Fruit fly (Drosophila melanogaster): ENCODE results near the gene Cad96Ca.

Gene Cad96Ca

DNA sequence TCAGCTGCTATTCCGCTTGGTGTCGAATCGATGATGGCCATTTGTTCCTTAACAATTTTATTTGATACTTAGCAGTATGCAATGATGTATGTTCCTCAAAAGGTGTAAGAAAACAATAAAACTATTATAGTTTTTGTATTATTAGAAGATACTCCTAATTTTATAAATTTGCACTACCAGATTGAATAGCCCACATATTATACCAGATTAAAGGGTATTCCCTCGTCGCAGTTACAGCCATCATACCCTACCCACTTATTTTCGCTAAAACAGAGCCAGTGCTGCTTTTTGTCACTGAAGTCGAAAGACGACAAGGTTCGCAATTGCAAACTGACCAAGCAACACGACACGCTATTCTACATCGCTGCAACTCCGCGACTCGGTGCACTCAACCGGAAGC, 30.7 kb downstream of the Cad96Ca start:
- TF ChIP-seq CG10348 (GFP tag; IDR thresholded peaks at IDR 0.05) (no peak), CG17806 (tag; optimal IDR thresholded peaks at IDR 0.05) (no peak), CG8159 (tag; optimal IDR thresholded peaks at IDR 0.05) (no peak), CG8301 (tag; optimal IDR thresholded peaks at IDR 0.05) (no peak), gl (tag; optimal IDR thresholded peaks at IDR 0.05) (no peak), CG13204 (GFP tag; optimal IDR thresholded peaks at IDR 0.05) (no peak), Snoo (tag; optimal IDR thresholded peaks at IDR 0.05) (no peak), D1 (tag; optimal IDR thresholded peaks at IDR 0.05) (no peak), CG9948 (tag; optimal IDR thresholded peaks at IDR 0.05) (no peak), CG32121 (GFP tag; IDR thresholded peaks at IDR 0.05) (no peak), CG14655 (GFP tag; optimal IDR thresholded peaks at IDR 0.05) (no peak), CG12605 (GFP tag; IDR thresholded peaks at IDR 0.05) (no peak), Ets98B (GFP tag; IDR thresholded peaks at IDR 0.05) (no peak), CG4496 (GFP tag; IDR thresholded peaks at IDR 0.05) (no peak), EcR (GFP tag; optimal IDR thresholded peaks at IDR 0.05) (no peak), CG15710 (tag; optimal IDR thresholded peaks at IDR 0.05) (no peak), CG34367 (tag; optimal IDR thresholded peaks at IDR 0.05) (no peak)

DNA sequence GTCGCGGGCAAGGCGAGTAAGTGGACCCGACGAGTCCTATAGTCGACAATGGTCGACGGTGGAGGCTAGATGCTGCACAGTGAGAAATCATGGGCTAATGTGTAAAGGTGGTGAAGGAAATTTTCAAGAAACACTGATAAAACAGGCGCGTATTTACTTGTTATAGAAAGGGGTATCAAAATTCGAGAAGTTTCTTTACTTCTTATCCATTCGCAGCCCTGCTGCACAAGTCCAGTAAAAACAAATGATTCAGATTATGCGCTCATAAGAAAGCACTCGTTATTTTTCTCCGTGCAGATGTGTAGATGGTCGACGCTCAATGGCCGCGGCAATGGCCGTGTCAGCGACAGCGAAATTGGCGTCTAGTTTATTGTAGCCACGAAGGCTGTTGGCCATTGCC, 31.6 kb downstream of the Cad96Ca start:
- TF ChIP-seq CG15710 (tag; optimal IDR thresholded peaks at IDR 0.05) (peak; percentile 12), CG8159 (tag; optimal IDR thresholded peaks at IDR 0.05) (peak; percentile 21), CG12605 (GFP tag; IDR thresholded peaks at IDR 0.05) (no peak)

DNA sequence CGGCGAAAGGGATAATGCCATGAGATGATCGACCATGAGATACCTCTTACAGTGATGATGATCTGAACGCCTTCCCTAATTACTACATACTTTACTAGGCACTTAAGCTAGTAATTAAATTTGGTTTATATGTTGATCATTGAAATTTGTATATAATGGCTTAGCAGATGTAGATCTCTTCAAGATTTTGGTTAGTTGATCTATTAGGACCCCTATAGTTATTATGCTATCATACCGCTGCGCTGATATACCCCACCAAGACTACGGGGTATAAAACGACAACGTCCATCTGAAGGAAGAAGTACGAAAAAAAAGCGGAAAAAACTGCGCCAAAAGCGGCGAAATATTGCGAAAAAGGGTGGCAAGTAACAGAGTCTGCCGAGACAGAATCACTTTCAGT, 33.8 kb downstream of the Cad96Ca start:
- TF ChIP-seq CG8159 (tag; optimal IDR thresholded peaks at IDR 0.05) = peak; percentile 84
- TF ChIP-seq gl (tag; optimal IDR thresholded peaks at IDR 0.05) = peak; percentile 18
- no peak for TF ChIP-seq rn (GFP tag; IDR thresholded peaks at IDR 0.05)
- TF ChIP-seq CG4496 (GFP tag; IDR thresholded peaks at IDR 0.05) = no peak
- peak; percentile 70 for TF ChIP-seq CG15710 (tag; optimal IDR thresholded peaks at IDR 0.05)
- TF ChIP-seq CG17806 (tag; optimal IDR thresholded peaks at IDR 0.05) = peak; percentile 65
- peak; percentile 49 for TF ChIP-seq Pif1A (GFP tag; optimal IDR thresholded peaks at IDR 0.05)
- TF ChIP-seq Pif1B (GFP tag; optimal IDR thresholded peaks at IDR 0.05) = no peak
- TF ChIP-seq CG12605 (GFP tag; IDR thresholded peaks at IDR 0.05) = no peak
- peak; percentile 50 for TF ChIP-seq Snoo (tag; optimal IDR thresholded peaks at IDR 0.05)
- TF ChIP-seq fd96Ca (GFP tag; IDR thresholded peaks at IDR 0.05) = no peak
- TF ChIP-seq CG34367 (tag; optimal IDR thresholded peaks at IDR 0.05) = peak; percentile 50
- TF ChIP-seq CG9948 (tag; optimal IDR thresholded peaks at IDR 0.05) = peak; percentile 66
- no peak for TF ChIP-seq Ets98B (GFP tag; IDR thresholded peaks at IDR 0.05)
- peak; percentile 25 for TF ChIP-seq CG8301 (tag; optimal IDR thresholded peaks at IDR 0.05)
- TF ChIP-seq CG14655 (GFP tag; optimal IDR thresholded peaks at IDR 0.05) = peak; percentile 43

DNA sequence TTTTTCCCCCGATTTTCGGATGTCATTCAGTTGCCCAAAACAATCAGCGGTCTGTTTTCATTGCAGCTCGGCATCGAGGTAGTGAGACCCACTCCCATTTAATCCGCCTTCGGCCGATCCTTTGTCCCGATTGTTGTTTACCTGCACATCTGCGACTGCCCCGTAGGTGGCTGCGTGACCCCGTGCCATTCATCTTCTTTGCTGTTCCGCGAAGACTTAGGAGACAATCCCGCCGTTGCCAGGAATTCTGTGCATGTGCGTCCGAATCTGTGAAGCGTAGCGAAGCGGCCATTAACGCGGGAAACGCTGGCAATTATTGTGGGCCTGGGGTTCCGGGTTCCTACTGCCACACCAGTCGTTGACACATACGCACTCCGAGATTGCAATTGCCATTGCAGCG, 35.1 kb downstream of the Cad96Ca start:
- TF ChIP-seq CG34367 (tag; optimal IDR thresholded peaks at IDR 0.05) (no peak), CG4496 (GFP tag; IDR thresholded peaks at IDR 0.05) (no peak), EcR (GFP tag; optimal IDR thresholded peaks at IDR 0.05) (no peak), CG17806 (tag; optimal IDR thresholded peaks at IDR 0.05) (no peak), gl (tag; optimal IDR thresholded peaks at IDR 0.05) (no peak), Snoo (tag; optimal IDR thresholded peaks at IDR 0.05) (no peak), rn (GFP tag; IDR thresholded peaks at IDR 0.05) (no peak), Pif1B (GFP tag; optimal IDR thresholded peaks at IDR 0.05) (no peak), CG14655 (GFP tag; optimal IDR thresholded peaks at IDR 0.05) (no peak), CG8301 (tag; optimal IDR thresholded peaks at IDR 0.05) (no peak), CG9948 (tag; optimal IDR thresholded peaks at IDR 0.05) (no peak), CG32121 (GFP tag; IDR thresholded peaks at IDR 0.05) (no peak), fd96Ca (GFP tag; IDR thresholded peaks at IDR 0.05) (no peak), D1 (tag; optimal IDR thresholded peaks at IDR 0.05) (no peak), Ets98B (GFP tag; IDR thresholded peaks at IDR 0.05) (no peak)

DNA sequence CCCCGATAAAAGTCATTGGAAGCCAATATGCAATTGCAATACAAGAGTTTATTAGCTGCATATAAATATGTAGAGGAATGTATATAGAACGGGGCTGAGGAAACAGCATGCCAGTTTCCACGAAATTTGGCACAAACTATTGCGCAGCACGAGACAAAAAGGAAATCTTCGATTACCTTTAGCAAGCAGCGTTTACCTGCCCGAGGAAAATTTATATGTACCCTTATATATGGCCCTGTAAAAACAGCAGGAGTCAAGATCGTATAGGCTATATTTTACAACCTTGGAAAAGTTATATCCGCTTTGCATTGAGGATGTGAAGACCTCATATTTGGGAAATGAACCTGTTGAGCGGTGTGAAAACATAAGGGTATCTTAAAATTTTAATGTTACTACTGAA, 35.7 kb downstream of the Cad96Ca start:
- TF ChIP-seq Ets98B (GFP tag; IDR thresholded peaks at IDR 0.05) = no peak
- TF ChIP-seq CG12605 (GFP tag; IDR thresholded peaks at IDR 0.05) = no peak

DNA sequence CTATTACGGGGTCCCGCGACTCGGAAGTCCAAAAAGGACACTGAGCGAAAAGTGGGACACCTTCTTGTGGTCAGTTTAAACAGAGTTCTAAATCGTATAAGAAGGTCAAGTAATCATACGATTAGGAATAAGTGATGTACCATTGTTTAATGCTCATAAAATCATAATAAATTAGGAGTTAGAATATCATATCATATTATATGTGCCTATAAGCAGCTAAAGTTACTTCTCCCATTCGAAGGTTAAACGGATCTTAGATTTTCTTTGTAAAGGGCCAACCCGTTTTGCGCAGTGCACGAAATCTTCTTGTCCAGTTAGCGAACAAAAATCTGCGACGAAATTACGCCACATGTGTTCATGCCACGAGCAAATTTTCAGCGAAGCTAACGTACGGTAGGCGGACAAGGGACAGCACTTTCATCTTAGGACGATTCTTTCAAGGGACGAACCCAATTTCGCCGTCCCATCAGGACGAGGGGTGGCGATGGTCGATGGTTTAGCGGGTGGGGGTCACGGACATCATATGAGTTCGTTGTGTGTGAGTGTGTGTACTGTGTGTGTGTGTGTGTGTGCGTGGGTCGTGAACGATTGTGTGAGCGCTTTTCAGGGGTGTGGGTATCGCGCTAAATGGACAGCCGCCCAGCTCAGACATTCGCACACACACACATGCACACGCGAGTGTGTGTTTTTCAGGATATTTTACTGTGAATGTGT, 39.7 kb downstream of the Cad96Ca start:
- TF ChIP-seq CG34367 (tag; optimal IDR thresholded peaks at IDR 0.05) (no peak), CG9948 (tag; optimal IDR thresholded peaks at IDR 0.05) (no peak), D1 (tag; optimal IDR thresholded peaks at IDR 0.05) (no peak), Pif1A (GFP tag; optimal IDR thresholded peaks at IDR 0.05) (no peak), CG4496 (GFP tag; IDR thresholded peaks at IDR 0.05) (no peak), CG10348 (GFP tag; IDR thresholded peaks at IDR 0.05) (no peak), EcR (GFP tag; optimal IDR thresholded peaks at IDR 0.05) (no peak), rn (GFP tag; IDR thresholded peaks at IDR 0.05) (no peak)

All from whole organism, pupa.